Worm (Caenorhabditis elegans): ENCODE measurements around the gene C17C3.15.

- TF ChIP-seq ceh-82 (tag; optimal IDR thresholded peaks at IDR 0.05) (no peak), lsy-2 (tag; optimal IDR thresholded peaks at IDR 0.05) (no peak), ama-1 (optimal IDR thresholded peaks at IDR 0.05) (no peak), alr-1 (tag; optimal IDR thresholded peaks at IDR 0.05) (no peak), unc-62 (GFP tag; optimal IDR thresholded peaks at IDR 0.05) (no peak), crh-2 (tag; optimal IDR thresholded peaks at IDR 0.05) (no peak), fos-1 (tag; optimal IDR thresholded peaks at IDR 0.05) (no peak), R02D3.7 (tag; optimal IDR thresholded peaks at IDR 0.05) (no peak), skn-1 (tag; optimal IDR thresholded peaks at IDR 0.05) (no peak), lin-13 (GFP tag; optimal IDR thresholded peaks at IDR 0.05) (no peak), aly-2 (tag; optimal IDR thresholded peaks at IDR 0.05) (no peak), snpc-4 (tag; optimal IDR thresholded peaks at IDR 0.05) (no peak), nhr-237 (tag; optimal IDR thresholded peaks at IDR 0.05) (no peak)
These were observed 33.4 kb upstream of the C17C3.15 start for ce11 chrII:5537078-5537477.

Data from whole organism, L2 larva.